Fruit fly (Drosophila melanogaster) whole organism, embryonic: ENCODE measurements around the gene CG10602.

Experiments
- ATbp ChIP-seq: fragments of 200-800 bp; sonication (Bioruptor generic); optimal IDR thresholded peaks from 2 replicates; lab custom pipeline; 2017; ENCODE audit warnings: missing biosample characterization, mild to moderate bottlenecking, missing genetic modification characterization, missing genetic modification reagents
- Bdp1 ChIP-seq: fragments of 200-800 bp; sonication (Bioruptor generic); optimal IDR thresholded peaks from 3 replicates; lab custom pipeline; 2016; ENCODE audit warnings: missing biosample characterization, missing genetic modification characterization
- CG10979 ChIP-seq: fragments of 200-800 bp; sonication (Bioruptor generic); optimal IDR thresholded peaks from 2 replicates; lab custom pipeline; 2018; ENCODE audit warnings: missing biosample characterization, mild to moderate bottlenecking, missing genetic modification characterization, moderate library complexity
- CG11247 ChIP-seq: fragments of 200-800 bp; sonication (Bioruptor generic); IDR thresholded peaks from 2 replicates; pipeline ENCODE4 v1.3.6; 2022; ENCODE audit warnings: missing biosample characterization, missing genetic modification characterization
- CG1233 ChIP-seq: fragments of 200-800 bp; sonication (Bioruptor generic); optimal IDR thresholded peaks from 4 replicates; lab custom pipeline; 2018; ENCODE audit warnings: missing biosample characterization, mild to moderate bottlenecking, missing genetic modification characterization
- CG1603 ChIP-seq: fragments of 200-800 bp; sonication (Bioruptor generic); optimal IDR thresholded peaks from 2 replicates; lab custom pipeline; 2019; ENCODE audit warnings: missing biosample characterization, mild to moderate bottlenecking, missing genetic modification characterization, moderate library complexity
- CG2712 ChIP-seq: fragments of 200-800 bp; optimal IDR thresholded peaks from 3 replicates; lab custom pipeline; 2019; ENCODE audit warnings: missing biosample characterization, mild to moderate bottlenecking, missing genetic modification characterization, moderate library complexity
- CG6689 ChIP-seq: fragments of 200-800 bp; sonication (Bioruptor generic); IDR thresholded peaks from 2 replicates; pipeline ENCODE4 v1.3.6; 2022; ENCODE audit warnings: missing biosample characterization, missing genetic modification characterization
- CG7839 ChIP-seq: fragments of 200-800 bp; sonication (Bioruptor generic); optimal IDR thresholded peaks from 3 replicates; lab custom pipeline; 2018; ENCODE audit warnings: missing biosample characterization, mild to moderate bottlenecking, missing genetic modification characterization, moderate library complexity
- CG9437 ChIP-seq: fragments of 200-800 bp; sonication (Bioruptor generic); optimal IDR thresholded peaks from 2 replicates; lab custom pipeline; 2018; ENCODE audit warnings: missing biosample characterization, mild to moderate bottlenecking, missing genetic modification characterization
- Gug ChIP-seq: fragments of 200-800 bp; sonication (Bioruptor generic); IDR thresholded peaks from 4 replicates; pipeline ENCODE4 v1.3.6; 2022; ENCODE audit warnings: missing biosample characterization, missing genetic modification characterization
- Med ChIP-seq: fragments of 200-800 bp; sonication (Bioruptor generic); peaks from one replicate; lab custom pipeline; 2016; ENCODE audit warnings: missing biosample characterization, missing genetic modification characterization, mild to moderate bottlenecking, inconsistent platforms, moderate library complexity
- NC2α ChIP-seq: fragments of 200-800 bp; sonication (Bioruptor generic); optimal IDR thresholded peaks from 2 replicates; lab custom pipeline; 2016; ENCODE audit warnings: missing biosample characterization, missing genetic modification characterization
- bcd ChIP-seq: fragments of 200-800 bp; sonication (Bioruptor generic); optimal IDR thresholded peaks from 2 replicates; lab custom pipeline; 2017; ENCODE audit warnings: missing biosample characterization, mild to moderate bottlenecking, missing genetic modification characterization
- chif ChIP-seq, 2 experiments: fragments of 200-800 bp; sonication (Bioruptor generic); optimal IDR thresholded peaks; 3 replicates each; lab custom pipeline; 2016; ENCODE audit warnings: missing biosample characterization in 2 of 2, missing genetic modification characterization in 2 of 2
- chn ChIP-seq: fragments of 200-800 bp; sonication (Bioruptor generic); optimal IDR thresholded peaks from 2 replicates; lab custom pipeline; 2016; ENCODE audit warnings: missing biosample characterization, missing genetic modification characterization
- gce ChIP-seq: fragments of 200-800 bp; sonication (Bioruptor generic); IDR thresholded peaks from 3 replicates; pipeline ENCODE4 v1.3.6; 2022; ENCODE audit warnings: missing biosample characterization, missing genetic modification characterization
- gcm ChIP-seq: fragments of 200-800 bp; sonication (Bioruptor generic); optimal IDR thresholded peaks from 2 replicates; lab custom pipeline; 2019; ENCODE audit warnings: missing biosample characterization, mild to moderate bottlenecking, missing genetic modification characterization, moderate library complexity
- gem ChIP-seq: fragments of 200-800 bp; sonication (Bioruptor generic); optimal IDR thresholded peaks from 2 replicates; lab custom pipeline; 2019; ENCODE audit warnings: missing biosample characterization, mild to moderate bottlenecking, missing genetic modification characterization, moderate library complexity
- phol ChIP-seq: fragments of 200-800 bp; sonication (Bioruptor generic); optimal IDR thresholded peaks from 3 replicates; lab custom pipeline; 2018; ENCODE audit warnings: missing biosample characterization, mild to moderate bottlenecking, missing genetic modification characterization, moderate library complexity
- prd ChIP-seq, 3 experiments: fragments of >200 bp in 2 of 3; fragments of 200-800 bp in 1 of 3; sonication (Bioruptor generic) in 1 of 3; optimal IDR thresholded peaks in 2 of 3; IDR thresholded peaks in 1 of 3; 2 replicates in 2 of 3; 3 replicates in 1 of 3; pipeline versions ENCODE4 v1.3.6 to Lab custom; 2017 to 2022; ENCODE audit warnings: missing biosample characterization in 1 of 3, missing genetic modification characterization in 1 of 3
- run ChIP-seq: fragments of 200-800 bp; sonication (Bioruptor generic); optimal IDR thresholded peaks from 3 replicates; lab custom pipeline; 2018; ENCODE audit warnings: missing biosample characterization, mild to moderate bottlenecking, missing genetic modification characterization
- stwl ChIP-seq: fragments of 200-800 bp; sonication (Bioruptor generic); optimal IDR thresholded peaks from 3 replicates; lab custom pipeline; 2018; ENCODE audit warnings: missing biosample characterization, mild to moderate bottlenecking, missing genetic modification characterization, moderate library complexity
- sug ChIP-seq: fragments of 200-800 bp; optimal IDR thresholded peaks from 2 replicates; lab custom pipeline; 2019; ENCODE audit warnings: missing biosample characterization, mild to moderate bottlenecking, missing genetic modification characterization, moderate library complexity
- tap ChIP-seq: fragments of 200-800 bp; optimal IDR thresholded peaks from 3 replicates; lab custom pipeline; 2019; ENCODE audit warnings: missing biosample characterization, mild to moderate bottlenecking, missing genetic modification characterization, moderate library complexity
- tup ChIP-seq: fragments of 200-800 bp; sonication (Bioruptor generic); optimal IDR thresholded peaks from 2 replicates; lab custom pipeline; 2016; ENCODE audit warnings: missing biosample characterization, mild to moderate bottlenecking, missing genetic modification characterization, moderate library complexity

The CG10602 gene

DNA sequence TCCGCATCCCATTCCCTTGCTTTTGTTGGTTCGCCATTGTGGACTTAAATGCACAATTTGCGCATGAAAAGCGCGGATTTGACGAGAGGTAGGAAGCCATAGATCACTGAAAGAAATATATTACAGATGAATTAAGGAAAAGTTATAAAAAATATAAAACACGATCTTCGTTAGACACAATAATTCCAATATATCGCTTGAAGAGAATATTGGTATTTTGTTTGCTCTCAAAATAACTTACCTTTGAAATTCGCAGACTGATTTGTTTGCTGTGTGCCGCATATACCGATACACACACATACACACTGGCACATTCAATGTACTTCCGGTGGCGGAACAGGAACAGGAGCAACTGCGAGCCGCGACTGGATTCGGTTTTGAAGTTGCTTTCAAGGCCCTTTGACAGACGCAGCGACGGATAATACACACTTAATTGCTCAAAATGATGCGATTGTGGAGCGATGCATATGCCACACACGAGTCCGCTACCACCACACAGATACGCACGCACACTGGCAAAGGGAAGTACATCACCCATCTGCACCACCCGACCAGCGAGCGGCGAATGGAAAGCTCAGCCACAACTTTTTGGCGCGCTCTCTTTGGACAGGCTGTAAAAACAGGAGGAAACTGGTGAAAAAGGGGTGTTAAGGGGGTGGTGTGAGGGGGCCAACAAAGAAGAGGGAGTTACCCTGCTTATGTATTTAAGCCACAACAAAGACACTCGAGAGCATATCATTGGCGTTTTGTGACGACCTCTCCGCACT, 53.2 kb downstream of the CG10602 start (continued):
- TF ChIP-seq prd (optimal IDR thresholded peaks at IDR 0.05; lab: Kevin White, UChicago) (no peak), prd (GFP tag; IDR thresholded peaks at IDR 0.05; lab: Robert Waterston, UW) (peak; percentile 65; the same call in 2 of the 3 replicates), run (no peak), ATbp (GFP tag; lab: Kevin White, UChicago) (no peak), CG6689 (GFP tag; lab: Robert Waterston, UW) (0 out of 2 replicates have a peak, but pooled peaks have one; percentile 16), CG2712 (tag; lab: Kevin White, UChicago) (peak; percentile 31), chif (GFP tag; optimal IDR thresholded peaks at IDR 0.05; lab: Kevin White, UChicago) (peak in 1 of 2 experiments; percentile 14), phol (peak; percentile 28), gem (tag; lab: Kevin White, UChicago) (peak; percentile 39), CG10979 (tag; lab: Kevin White, UChicago) (peak; percentile 39), gce (GFP tag; lab: Robert Waterston, UW) (no peak), CG1603 (tag; lab: Kevin White, UChicago) (peak; percentile 14), Med (GFP tag; lab: Kevin White, UChicago) (peak; percentile 66), NC2α (no peak)

DNA sequence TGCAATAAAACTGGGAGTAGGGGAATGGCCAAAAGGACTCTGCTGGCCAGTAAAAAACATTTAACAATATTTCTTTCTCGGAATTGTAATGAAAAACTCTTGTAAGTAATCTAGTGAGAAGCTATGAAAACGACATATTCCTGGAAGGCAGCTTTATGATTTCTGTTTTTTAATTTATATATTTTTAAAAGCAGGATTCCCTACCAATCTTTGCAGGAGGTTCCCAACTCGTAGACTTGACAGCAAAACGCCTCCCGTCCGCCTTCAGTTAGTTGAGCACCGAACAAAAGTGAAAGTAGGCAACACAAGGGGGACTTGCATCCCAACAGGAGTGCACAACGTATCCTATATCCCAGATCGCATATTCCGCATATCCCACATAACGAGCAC, 53.8 kb downstream of the CG10602 start, which contains the start of gene CG43814:
Gene CG43814, minus strand, starts transcription at position 101 of the 390 bp plus-strand sequence.
- TF ChIP-seq gcm (GFP tag; lab: Kevin White, UChicago) (no peak), CG9437 (GFP tag; lab: Kevin White, UChicago) (no peak), chn (GFP tag; lab: Kevin White, UChicago) (no peak), CG11247 (GFP tag; lab: Robert Waterston, UW) (no peak), tup (no peak), CG1233 (GFP tag; lab: Kevin White, UChicago) (no peak), Bdp1 (GFP tag; lab: Kevin White, UChicago) (no peak), Gug (GFP tag; lab: Robert Waterston, UW) (no peak), CG7839 (tag; lab: Kevin White, UChicago) (no peak), tap (tag; lab: Kevin White, UChicago) (no peak), bcd (GFP tag; lab: Kevin White, UChicago) (no peak), sug (tag; lab: Kevin White, UChicago) (no peak), stwl (tag; lab: Kevin White, UChicago) (no peak)
